Fruit fly (Drosophila melanogaster): Measurements from ENCODE around the gene Mulk.

Mulk gene

dm6 chr2L:10237725-10238446, 32.0 kb upstream of the Mulk start, which contains the start of gene mthl15 (continued):
- TF ChIP-seq sc (optimal IDR thresholded peaks at IDR 0.05) = no peak
- no peak for TF ChIP-seq sc (GFP tag; optimal IDR thresholded peaks at IDR 0.05)
- no peak for TF ChIP-seq bbx (GFP tag; IDR thresholded peaks at IDR 0.05; ENCODE audit: partially characterized antibody)
- peak in 1 of 2 experiments; percentile 62 for TF ChIP-seq eve (GFP tag; optimal IDR thresholded peaks at IDR 0.05)
- no peak for TF ChIP-seq CG13296 (GFP tag; optimal IDR thresholded peaks at IDR 0.05)
- TF ChIP-seq kay (GFP tag; optimal IDR thresholded peaks at IDR 0.05) = no peak

dm6 chr2L:10238726-10239652, 30.9 kb upstream of the Mulk start, which contains the start of gene me31B:
Gene me31B (plus strand): TSS chr2L:10239341.
- TF ChIP-seq sd (tag; optimal IDR thresholded peaks at IDR 0.05) (peak; percentile 15), CG14860 (GFP tag; IDR thresholded peaks at IDR 0.05; ENCODE audit: partially characterized antibody) (no peak), nmo (GFP tag; optimal IDR thresholded peaks at IDR 0.05) (peak; percentile 61), dmrt11E (tag; optimal IDR thresholded peaks at IDR 0.05) (peak; percentile 14), twi (tag; optimal IDR thresholded peaks at IDR 0.05) (peak; percentile 14), Gsc (GFP tag; IDR thresholded peaks at IDR 0.05) (no peak), CG1603 (tag; optimal IDR thresholded peaks at IDR 0.05) (peak; percentile 99), CG8290 (GFP tag; optimal IDR thresholded peaks at IDR 0.05) (no peak), CG8290 (tag; optimal IDR thresholded peaks at IDR 0.05) (peak in 1 of 2 experiments; percentile 41), gfzf (GFP tag; optimal IDR thresholded peaks at IDR 0.05) (peak; percentile 40), CG17802 (tag; optimal IDR thresholded peaks at IDR 0.05) (peak; percentile 96), phol (tag; optimal IDR thresholded peaks at IDR 0.05) (peak; percentile 60), pzg (GFP tag; optimal IDR thresholded peaks at IDR 0.05) (peak; percentile 40), Dek (tag; optimal IDR thresholded peaks at IDR 0.05) (no peak), Hr39 (optimal IDR thresholded peaks at IDR 0.05) (no peak), CG17912 (GFP tag; optimal IDR thresholded peaks at IDR 0.05) (peak; percentile 6), chn (GFP tag; optimal IDR thresholded peaks at IDR 0.05) (no peak), CG4282 (GFP tag; optimal IDR thresholded peaks at IDR 0.05) (no peak), BEAF-32 (GFP tag; optimal IDR thresholded peaks at IDR 0.05) (peak; percentile 27), CG18262 (tag; optimal IDR thresholded peaks at IDR 0.05) (peak; percentile 15), Blimp-1 (GFP tag; optimal IDR thresholded peaks at IDR 0.05) (no peak), Mrtf (GFP tag; IDR thresholded peaks at IDR 0.05) (no peak), sisA (GFP tag; IDR thresholded peaks at IDR 0.05) (no peak), CG12769 (tag; optimal IDR thresholded peaks at IDR 0.05) (no peak), CG11723 (GFP tag; optimal IDR thresholded peaks at IDR 0.05) (peak; percentile 97), CG2129 (GFP tag; IDR thresholded peaks at IDR 0.05; ENCODE audit: partially characterized antibody) (no peak), sens (GFP tag) (peak; percentile 9), Hmx (GFP tag; optimal IDR thresholded peaks at IDR 0.05) (no peak), CG17385 (GFP tag; optimal IDR thresholded peaks at IDR 0.05) (no peak), Med (GFP tag) (peak; percentile 27), Atf3 (GFP tag; optimal IDR thresholded peaks at IDR 0.05) (no peak), row (GFP tag; IDR thresholded peaks at IDR 0.05) (peak; percentile 75; the same call in 2 of the 3 replicates), gce (GFP tag; IDR thresholded peaks at IDR 0.05) (no peak), MESR4 (GFP tag; optimal IDR thresholded peaks at IDR 0.05) (peak; percentile 74), CG10209 (GFP tag; optimal IDR thresholded peaks at IDR 0.05) (no peak), Myb (GFP tag; optimal IDR thresholded peaks at IDR 0.05) (no peak), CG7745 (tag; optimal IDR thresholded peaks at IDR 0.05) (no peak), exex (tag; optimal IDR thresholded peaks at IDR 0.05) (no peak), CG4404 (GFP tag; IDR thresholded peaks at IDR 0.05) (no peak), CG34422 (GFP tag; IDR thresholded peaks at IDR 0.05) (no peak)

All from whole organism, embryonic.